Fruit fly (Drosophila melanogaster): ENCODE results near the gene Sytbeta.

DNA sequence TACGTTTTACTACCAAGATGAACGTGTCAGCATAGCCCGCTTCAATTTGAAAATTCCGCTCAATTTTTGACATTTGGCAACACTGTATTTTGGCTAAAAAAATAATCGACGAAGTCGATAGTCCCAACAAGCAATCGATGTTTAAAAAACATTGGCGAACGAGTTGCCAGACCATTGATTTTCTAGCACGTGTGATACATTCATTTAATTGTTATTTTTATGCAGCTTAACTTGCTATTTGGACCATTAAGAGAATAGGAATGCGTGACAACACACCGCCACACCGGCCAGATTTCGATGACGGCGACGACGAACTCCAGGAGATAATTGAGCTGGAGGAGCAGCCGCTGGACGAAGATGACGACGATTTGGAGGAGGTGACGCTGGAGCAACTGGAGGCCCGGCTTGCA lies 82.1 kb downstream of the Sytbeta start, which contains the start of gene CG5114:
- TF ChIP-seq Myc (optimal IDR thresholded peaks at IDR 0.05) (peak; percentile 42), brk (GFP tag; optimal IDR thresholded peaks at IDR 0.05) (peak; percentile 31), h (GFP tag; optimal IDR thresholded peaks at IDR 0.05) (peak; percentile 58)

Measured in whole organism, wandering third instar larva.